Worm (Caenorhabditis elegans): ENCODE results near the gene ints-5.

DNA sequence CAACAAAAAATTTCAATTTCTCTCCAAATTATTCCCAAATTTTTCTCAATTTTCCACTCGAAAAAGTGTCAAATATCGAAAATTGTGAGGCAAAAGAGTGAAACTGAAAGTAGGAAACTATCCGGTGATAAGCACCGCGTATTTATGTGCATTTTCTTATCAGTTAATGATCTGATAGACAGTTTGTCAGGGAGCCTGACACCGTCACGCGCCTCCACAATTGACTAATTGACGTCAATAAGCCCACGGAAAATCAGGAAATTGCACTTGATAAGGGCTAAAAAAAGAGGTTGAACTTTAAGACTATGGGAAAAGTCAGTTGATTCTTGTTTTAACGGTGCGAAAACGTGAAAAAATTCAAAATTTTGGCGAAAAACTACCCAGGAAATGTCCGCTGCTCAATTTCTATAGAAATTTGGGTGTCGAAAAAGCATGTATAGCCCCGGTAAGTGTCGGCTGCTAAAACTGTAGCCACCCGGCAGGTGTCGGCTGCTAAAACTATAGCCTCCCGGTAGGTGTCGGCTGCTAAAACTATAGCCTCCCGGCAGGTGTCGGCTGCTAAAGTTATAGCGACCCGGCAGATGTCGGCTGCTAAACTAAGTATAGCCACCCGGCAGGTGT lies 43.8 kb downstream of the ints-5 start:
- TF ChIP-seq elt-4 (tag; optimal IDR thresholded peaks at IDR 0.05) (no peak), tbx-7 (tag; optimal IDR thresholded peaks at IDR 0.05) (no peak), nhr-232 (tag; optimal IDR thresholded peaks at IDR 0.05) (no peak), ama-1 (optimal IDR thresholded peaks at IDR 0.05) (no peak), eyg-1 (tag; optimal IDR thresholded peaks at IDR 0.05) (no peak), fkh-10 (GFP tag; optimal IDR thresholded peaks at IDR 0.05) (no peak), F13H6.1 (tag; optimal IDR thresholded peaks at IDR 0.05) (no peak)

All from whole organism, late embryonic.